Fruit fly (Drosophila melanogaster): Measurements from ENCODE around the gene CG17026.
A peak's percentile ranks its signal among the peaks of the same experiment; 100 is the strongest.

Gene CG17026

dm6 chr3L:16021064-16021683, 46.0 kb downstream of the CG17026 start (continued):
- TF ChIP-seq Nf-YB (GFP tag; optimal IDR thresholded peaks at IDR 0.05), result peak; percentile 12
- no peak for TF ChIP-seq corto (GFP tag; optimal IDR thresholded peaks at IDR 0.05)
- no peak for TF ChIP-seq Jarid2 (GFP tag; optimal IDR thresholded peaks at IDR 0.05)
- TF ChIP-seq Atf3 (GFP tag; optimal IDR thresholded peaks at IDR 0.05), result peak; percentile 44
- TF ChIP-seq dpn (GFP tag; optimal IDR thresholded peaks at IDR 0.05), result peak; percentile 26 to 32
- TF ChIP-seq fd64A (GFP tag; optimal IDR thresholded peaks at IDR 0.05), result no peak
- TF ChIP-seq NC2β (GFP tag; optimal IDR thresholded peaks at IDR 0.05), result peak; percentile 41
- TF ChIP-seq CG8359 (GFP tag; optimal IDR thresholded peaks at IDR 0.05; ENCODE audit: borderline replicate concordance), result peak; percentile 37
- no peak for TF ChIP-seq CG2129 (GFP tag; IDR thresholded peaks at IDR 0.05; ENCODE audit: partially characterized antibody)
- no peak for TF ChIP-seq Neu2 (GFP tag; optimal IDR thresholded peaks at IDR 0.05; ENCODE audit: borderline replicate concordance)
- TF ChIP-seq CG34376 (GFP tag; optimal IDR thresholded peaks at IDR 0.05), result no peak
- peak; percentile 4 for TF ChIP-seq da (GFP tag; optimal IDR thresholded peaks at IDR 0.05)
- TF ChIP-seq phol (tag; optimal IDR thresholded peaks at IDR 0.05), result peak; percentile 76
- peak; percentile 22; the same call in 1 of the 2 replicates for TF ChIP-seq Ada2b (GFP tag; IDR thresholded peaks at IDR 0.05)
- no peak for TF ChIP-seq danr (GFP tag; IDR thresholded peaks at IDR 0.05)
- no peak for TF ChIP-seq wor (GFP tag; IDR thresholded peaks at IDR 0.05)
- peak; percentile 6 for TF ChIP-seq CG17385 (GFP tag; optimal IDR thresholded peaks at IDR 0.05)
- TF ChIP-seq Hr51 (GFP tag; optimal IDR thresholded peaks at IDR 0.05), result peak in 1 of 2 experiments; percentile 13
- no peak for TF ChIP-seq Dbx (GFP tag; IDR thresholded peaks at IDR 0.05)
- no peak for TF ChIP-seq schlank (tag; optimal IDR thresholded peaks at IDR 0.05)
- no peak for TF ChIP-seq CG14965 (GFP tag; optimal IDR thresholded peaks at IDR 0.05; ENCODE audit: borderline replicate concordance)
- TF ChIP-seq crc (GFP tag; optimal IDR thresholded peaks at IDR 0.05), result peak; percentile 3
- peak; percentile 80 for TF ChIP-seq Med (GFP tag)
- peak; percentile 76 for TF ChIP-seq CG18262 (tag; optimal IDR thresholded peaks at IDR 0.05)
- no peak for TF ChIP-seq Fer3 (tag; optimal IDR thresholded peaks at IDR 0.05)
- TF ChIP-seq CG16863 (GFP tag; optimal IDR thresholded peaks at IDR 0.05), result peak; percentile 41
- peak; percentile 84 for TF ChIP-seq CG8765 (GFP tag; IDR thresholded peaks at IDR 0.05)
- no peak for TF ChIP-seq CG11723 (GFP tag; optimal IDR thresholded peaks at IDR 0.05)
- TF ChIP-seq CG10366 (GFP tag; IDR thresholded peaks at IDR 0.05), result peak; percentile 28
- no peak for TF ChIP-seq sug (tag; optimal IDR thresholded peaks at IDR 0.05)
- peak; percentile 53; the same call in 1 of the 2 replicates for TF ChIP-seq CG6689 (GFP tag; IDR thresholded peaks at IDR 0.05)
- peak; percentile 79 for TF ChIP-seq CG4404 (GFP tag; IDR thresholded peaks at IDR 0.05)
- TF ChIP-seq CG13894 (tag; optimal IDR thresholded peaks at IDR 0.05), result no peak
- TF ChIP-seq z (GFP tag; IDR thresholded peaks at IDR 0.05), result no peak
- peak; percentile 40 for TF ChIP-seq CG17359 (tag; optimal IDR thresholded peaks at IDR 0.05)
- no peak for TF ChIP-seq CG10543 (GFP tag; optimal IDR thresholded peaks at IDR 0.05)
- TF ChIP-seq CG30403 (GFP tag; optimal IDR thresholded peaks at IDR 0.05), result peak; percentile 52
- peak; percentile 60 for TF ChIP-seq trem (tag; optimal IDR thresholded peaks at IDR 0.05)
- peak; percentile 37 for TF ChIP-seq btn (GFP tag; optimal IDR thresholded peaks at IDR 0.05)
- peak; percentile 35 to 82 for TF ChIP-seq chif (GFP tag; optimal IDR thresholded peaks at IDR 0.05)
- no peak for TF ChIP-seq hth (optimal IDR thresholded peaks at IDR 0.05)
- 0 out of 2 replicates have a peak, but pooled peaks have one; percentile 16 for TF ChIP-seq ttk (GFP tag; IDR thresholded peaks at IDR 0.05)
- peak; percentile 18 for TF ChIP-seq ATbp (GFP tag; optimal IDR thresholded peaks at IDR 0.05)
- TF ChIP-seq CG12659 (GFP tag; optimal IDR thresholded peaks at IDR 0.05), result no peak
- TF ChIP-seq Hmx (GFP tag; optimal IDR thresholded peaks at IDR 0.05), result no peak
- TF ChIP-seq CG1602 (GFP tag; optimal IDR thresholded peaks at IDR 0.05), result peak; percentile 48
- no peak for TF ChIP-seq CG18011 (GFP tag; optimal IDR thresholded peaks at IDR 0.05)
- TF ChIP-seq croc (GFP tag; conservative IDR thresholded peaks at IDR 0.05), result no peak; the same call in 1 of the 3 replicates
- 0 out of 3 replicates have a peak, but pooled peaks have one; percentile 8 for TF ChIP-seq CG3726 (GFP tag; IDR thresholded peaks at IDR 0.05)
- peak; percentile 93 for TF ChIP-seq sens (GFP tag)

Data from whole organism, embryonic.